Worm (Caenorhabditis elegans) whole organism, early embryonic: ENCODE measurements around the gene map-2.

Experiments used
- B0310.2 ChIP-seq: sonication (generic microtip); optimal IDR thresholded peaks from 2 replicates; lab custom pipeline; 2016; ENCODE audit warnings: mild to moderate bottlenecking, missing genetic modification characterization, missing compliant biosample characterization
- F13C5.2 ChIP-seq: sonication (generic microtip); optimal IDR thresholded peaks from 2 replicates; lab custom pipeline; 2017; ENCODE audit warnings: mild to moderate bottlenecking, missing genetic modification characterization, inconsistent platforms, missing compliant biosample characterization
- ama-1 ChIP-seq: fragments of 150-350 bp; optimal IDR thresholded peaks from 2 replicates; lab custom pipeline; 2014
- ets-7 ChIP-seq: sonication (generic microtip); optimal IDR thresholded peaks from 2 replicates; lab custom pipeline; 2016; ENCODE audit warnings: missing genotype, missing genetic modification characterization, missing compliant biosample characterization
- flt-1 ChIP-seq: fragments of 200-800 bp; sonication (Bioruptor generic); IDR thresholded peaks from 2 replicates; pipeline ENCODE4 v1.3.6; 2022; ENCODE audit warnings: missing genetic modification characterization, missing compliant biosample characterization
- hmg-4 ChIP-seq: fragments of 200-800 bp; sonication (Bioruptor generic); optimal IDR thresholded peaks from 2 replicates; lab custom pipeline; 2018; ENCODE audit warnings: mild to moderate bottlenecking, missing genetic modification characterization, missing compliant biosample characterization
- pes-1 ChIP-seq: fragments of 200-800 bp; sonication (Bioruptor generic); IDR thresholded peaks from 2 replicates; pipeline ENCODE4 v1.3.6; 2022; ENCODE audit warnings: missing genetic modification reagents, missing genetic modification characterization, missing compliant biosample characterization
- scrt-1 ChIP-seq: fragments of 200-800 bp; sonication (Bioruptor generic); IDR thresholded peaks from 2 replicates; pipeline ENCODE4 v1.3.6; 2022; ENCODE audit warnings: missing genetic modification characterization, missing compliant biosample characterization
- sea-1 ChIP-seq: fragments of 200-800 bp; sonication (Bioruptor generic); conservative IDR thresholded peaks from 2 replicates; pipeline ENCODE4 v1.3.6; 2022; ENCODE audit warnings: missing genetic modification characterization, missing compliant biosample characterization

DNA sequence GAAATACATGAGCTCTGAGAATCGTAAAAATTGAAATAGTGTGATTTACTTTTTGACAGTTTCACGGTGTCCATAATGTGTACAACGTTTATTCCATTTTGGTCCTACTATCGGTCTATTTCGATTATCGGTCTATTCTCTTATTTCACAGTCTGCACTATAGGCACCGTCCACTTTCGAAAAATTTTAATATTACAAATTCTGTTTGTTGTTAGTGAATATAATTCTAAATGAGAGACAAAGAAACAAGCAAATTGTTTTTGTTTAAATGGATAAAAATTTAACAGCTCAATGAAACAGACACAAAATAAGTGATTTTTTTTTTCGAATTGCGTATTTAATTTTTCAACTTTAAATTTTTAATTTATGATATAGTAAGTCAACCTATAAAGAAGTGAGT lies 43.5 kb upstream of the map-2 start:
- TF ChIP-seq ama-1 (lab: Kevin White, UChicago) = no peak
- no peak for TF ChIP-seq scrt-1 (GFP tag; lab: Robert Waterston, UW)
- no peak for TF ChIP-seq sea-1 (GFP tag; lab: Robert Waterston, UW)
- TF ChIP-seq B0310.2 = no peak
- TF ChIP-seq pes-1 (GFP tag; lab: Robert Waterston, UW) = no peak
- no peak for TF ChIP-seq F13C5.2 (tag; lab: Kevin White, UChicago)
- TF ChIP-seq flt-1 (GFP tag; lab: Robert Waterston, UW) = no peak
- no peak for TF ChIP-seq ets-7
- no peak for TF ChIP-seq hmg-4 (GFP tag; lab: Kevin White, UChicago)
